Worm (Caenorhabditis elegans) whole organism, L1 larva: Measurements from ENCODE around the gene T20B12.4.

ENCODE experiments used
- C04F5.9 ChIP-seq: sonication (generic microtip); optimal IDR thresholded peaks from 2 replicates; lab custom pipeline; 2016; ENCODE audit warnings: missing genetic modification characterization, missing compliant biosample characterization
- C16A3.4 ChIP-seq: fragments of 150-350 bp; optimal IDR thresholded peaks from 2 replicates; lab custom pipeline; 2014; ENCODE audit warnings: missing biosample characterization, missing genetic modification characterization
- Y116A8C.19 ChIP-seq: sonication (generic microtip); optimal IDR thresholded peaks from 2 replicates; lab custom pipeline; 2016; ENCODE audit warnings: missing compliant biosample characterization, missing genetic modification characterization, borderline replicate concordance
- aha-1 ChIP-seq: fragments of 150-350 bp; optimal IDR thresholded peaks from 2 replicates; lab custom pipeline; 2014; ENCODE audit warnings: missing biosample characterization, missing genetic modification characterization
- alr-1 ChIP-seq: fragments of 200-800 bp; sonication (Bioruptor generic); optimal IDR thresholded peaks from 2 replicates; lab custom pipeline; 2018; ENCODE audit warnings: borderline replicate concordance, mild to moderate bottlenecking, missing genetic modification characterization, missing compliant biosample characterization
- ceh-63 ChIP-seq: fragments of 200-800 bp; sonication (Bioruptor generic); optimal IDR thresholded peaks from 2 replicates; lab custom pipeline; 2018; ENCODE audit warnings: mild to moderate bottlenecking, missing genetic modification characterization, missing compliant biosample characterization
- dpl-1 ChIP-seq, 3 experiments: fragments of 150-350 bp in 2 of 3; sonication (generic microtip) in 1 of 3; optimal IDR thresholded peaks; 2 replicates each; lab custom pipeline; 2014 to 2017; ENCODE audit warnings: missing biosample characterization in 3 of 3, missing genetic modification characterization in 3 of 3, missing genetic modification reagents in 3 of 3
- dsc-1 ChIP-seq: sonication (generic microtip); optimal IDR thresholded peaks from 2 replicates; lab custom pipeline; 2016; ENCODE audit warnings: mild to moderate bottlenecking, missing genetic modification characterization, missing compliant biosample characterization
- efl-1 ChIP-seq, 4 experiments: fragments of 150-350 bp; optimal IDR thresholded peaks in 3 of 4; peaks in 1 of 4; 1 replicate in 1 of 4; 2 replicates in 3 of 4; lab custom pipeline; 2014; ENCODE audit warnings: missing biosample characterization in 2 of 4, missing genetic modification characterization in 2 of 4, missing genetic modification reagents in 2 of 4
- egl-13 ChIP-seq: sonication (generic microtip); optimal IDR thresholded peaks from 2 replicates; lab custom pipeline; 2016; ENCODE audit warnings: missing genotype, missing genetic modification reagents, missing genetic modification characterization, missing compliant biosample characterization
- grh-1 ChIP-seq: fragments of 200-800 bp; sonication (Bioruptor generic); IDR thresholded peaks from 2 replicates; pipeline ENCODE4 v1.3.6; 2022; ENCODE audit warnings: missing genetic modification reagents, missing genetic modification characterization, missing compliant biosample characterization
- hlh-17 ChIP-seq: fragments of 200-800 bp; sonication (Bioruptor generic); optimal IDR thresholded peaks from 2 replicates; lab custom pipeline; 2018; ENCODE audit warnings: missing genetic modification characterization, mild to moderate bottlenecking, missing compliant biosample characterization, moderate library complexity, borderline replicate concordance
- hlh-4 ChIP-seq: sonication (generic microtip); optimal IDR thresholded peaks from 2 replicates; lab custom pipeline; 2016; ENCODE audit warnings: mild to moderate bottlenecking, missing genetic modification characterization, missing compliant biosample characterization
- jun-1 ChIP-seq: fragments of 150-350 bp; optimal IDR thresholded peaks from 2 replicates; lab custom pipeline; 2014; ENCODE audit warnings: missing biosample characterization, missing genetic modification reagents, missing genetic modification characterization
- lin-13 ChIP-seq: fragments of 150-350 bp; optimal IDR thresholded peaks from 2 replicates; lab custom pipeline; 2014; ENCODE audit warnings: missing biosample characterization, missing genetic modification reagents, missing genetic modification characterization
- lin-14 ChIP-seq: fragments of 200-800 bp; sonication (Bioruptor generic); optimal IDR thresholded peaks from 2 replicates; lab custom pipeline; 2018; ENCODE audit warnings: mild to moderate bottlenecking, missing genetic modification characterization, moderate library complexity, missing compliant biosample characterization
- lin-15B ChIP-seq: fragments of 150-350 bp; sonication (generic microtip); optimal IDR thresholded peaks from 3 replicates; lab custom pipeline; 2014; ENCODE audit warnings: missing biosample characterization, missing genetic modification characterization
- lin-39 ChIP-seq: fragments of 150-350 bp; optimal IDR thresholded peaks from 2 replicates; lab custom pipeline; 2014; ENCODE audit warnings: missing biosample characterization, missing genetic modification reagents, missing genetic modification characterization
- lir-3 ChIP-seq: sonication (generic microtip); optimal IDR thresholded peaks from 2 replicates; lab custom pipeline; 2016; ENCODE audit warnings: mild to moderate bottlenecking, missing genetic modification characterization, moderate library complexity, missing compliant biosample characterization; ENCODE audit not compliant: poor library complexity
- lsy-2 ChIP-seq, 2 experiments: fragments of 150-350 bp; optimal IDR thresholded peaks; 2 replicates each; lab custom pipeline; 2014; ENCODE audit warnings: missing biosample characterization in 2 of 2, missing genetic modification characterization in 2 of 2
- mdl-1 ChIP-seq, 2 experiments: fragments of 150-350 bp; optimal IDR thresholded peaks; 2 replicates each; lab custom pipeline; 2014 to 2017; ENCODE audit warnings: missing biosample characterization in 2 of 2, missing genetic modification characterization in 2 of 2, inconsistent platforms in 1 of 2
- mef-2 ChIP-seq: fragments of 150-350 bp; optimal IDR thresholded peaks from 2 replicates; lab custom pipeline; 2014; ENCODE audit warnings: missing biosample characterization, missing genetic modification characterization
- mep-1 ChIP-seq: fragments of 150-350 bp; optimal IDR thresholded peaks from 2 replicates; lab custom pipeline; 2014; ENCODE audit warnings: missing biosample characterization, missing genetic modification characterization
- nhr-19 ChIP-seq: fragments of 200-800 bp; sonication (Bioruptor generic); conservative IDR thresholded peaks from 2 replicates; pipeline ENCODE4 v1.3.6; 2022; ENCODE audit warnings: missing genetic modification characterization, missing compliant biosample characterization
- nhr-20 ChIP-seq: sonication (generic microtip); optimal IDR thresholded peaks from 2 replicates; lab custom pipeline; 2016; ENCODE audit warnings: mild to moderate bottlenecking, missing genetic modification characterization, missing compliant biosample characterization
- nhr-237 ChIP-seq: fragments of 150-350 bp; optimal IDR thresholded peaks from 2 replicates; lab custom pipeline; 2014; ENCODE audit warnings: missing biosample characterization, missing genetic modification characterization
- nhr-28 ChIP-seq: fragments of 150-350 bp; optimal IDR thresholded peaks from 2 replicates; lab custom pipeline; 2014; ENCODE audit warnings: missing biosample characterization, missing genetic modification characterization
- nhr-77 ChIP-seq: fragments of 150-350 bp; optimal IDR thresholded peaks from 2 replicates; lab custom pipeline; 2014; ENCODE audit warnings: missing biosample characterization, missing genetic modification characterization
- nhr-84 ChIP-seq: sonication (generic microtip); optimal IDR thresholded peaks from 2 replicates; lab custom pipeline; 2017; ENCODE audit warnings: missing biosample characterization, missing genetic modification characterization
- nhr-85 ChIP-seq: sonication (generic microtip); peaks from one replicate; lab custom pipeline; 2016; ENCODE audit warnings: missing genetic modification characterization, inconsistent platforms, missing compliant biosample characterization
- nhr-90 ChIP-seq: sonication (generic microtip); optimal IDR thresholded peaks from 2 replicates; lab custom pipeline; 2016; ENCODE audit warnings: mild to moderate bottlenecking, missing genetic modification characterization, missing compliant biosample characterization; ENCODE audit not compliant: poor library complexity
- pag-3 ChIP-seq: sonication (generic microtip); optimal IDR thresholded peaks from 2 replicates; lab custom pipeline; 2017; ENCODE audit warnings: missing genetic modification characterization, mild to moderate bottlenecking, missing compliant biosample characterization, antibody characterized with exemption, borderline replicate concordance; ENCODE audit not compliant: insufficient read depth
- pax-3 ChIP-seq: fragments of 200-800 bp; sonication (Bioruptor generic); optimal IDR thresholded peaks from 2 replicates; lab custom pipeline; 2018; ENCODE audit warnings: mild to moderate bottlenecking, missing genetic modification characterization, moderate library complexity, missing compliant biosample characterization
- skn-1 ChIP-seq: fragments of 150-350 bp; optimal IDR thresholded peaks from 2 replicates; lab custom pipeline; 2014; ENCODE audit warnings: missing biosample characterization, missing genetic modification characterization
- snpc-4 ChIP-seq: fragments of 150-350 bp; optimal IDR thresholded peaks from 2 replicates; lab custom pipeline; 2014; ENCODE audit warnings: missing biosample characterization, missing genetic modification characterization
- sup-37 ChIP-seq: fragments of 200-800 bp; sonication (Bioruptor generic); optimal IDR thresholded peaks from 2 replicates; lab custom pipeline; 2018; ENCODE audit warnings: mild to moderate bottlenecking, missing genetic modification characterization, missing compliant biosample characterization
- tbx-2 ChIP-seq: sonication (generic microtip); optimal IDR thresholded peaks from 2 replicates; lab custom pipeline; 2016; ENCODE audit warnings: missing genetic modification characterization, missing compliant biosample characterization
- tlp-1 ChIP-seq: fragments of 150-350 bp; optimal IDR thresholded peaks from 2 replicates; lab custom pipeline; 2014; ENCODE audit warnings: missing biosample characterization, missing genetic modification characterization
- unc-130 ChIP-seq: fragments of 150-350 bp; optimal IDR thresholded peaks from 2 replicates; lab custom pipeline; 2017; ENCODE audit warnings: missing biosample characterization, missing genetic modification characterization, inconsistent platforms
- unc-30 ChIP-seq: sonication (generic microtip); optimal IDR thresholded peaks from 2 replicates; lab custom pipeline; 2017; ENCODE audit warnings: missing biosample characterization, missing genetic modification characterization
- unc-62 ChIP-seq: fragments of 150-350 bp; optimal IDR thresholded peaks from 2 replicates; lab custom pipeline; 2014; ENCODE audit warnings: missing biosample characterization, missing genetic modification reagents, missing genetic modification characterization
- unc-86 ChIP-seq: sonication (generic microtip); optimal IDR thresholded peaks from 2 replicates; lab custom pipeline; 2016; ENCODE audit warnings: missing genetic modification characterization, missing compliant biosample characterization
- xbp-1 ChIP-seq: sonication (generic microtip); optimal IDR thresholded peaks from 2 replicates; lab custom pipeline; 2016; ENCODE audit warnings: missing genetic modification characterization, missing compliant biosample characterization
- zag-1 ChIP-seq: fragments of 150-350 bp; optimal IDR thresholded peaks from 2 replicates; lab custom pipeline; 2014; ENCODE audit warnings: missing biosample characterization, missing genetic modification characterization
- zip-4 ChIP-seq: fragments of 200-800 bp; sonication (Bioruptor generic); optimal IDR thresholded peaks from 2 replicates; lab custom pipeline; 2018; ENCODE audit warnings: mild to moderate bottlenecking, missing genetic modification characterization, moderate library complexity, missing compliant biosample characterization
- ztf-4 ChIP-seq: fragments of 150-350 bp; optimal IDR thresholded peaks from 2 replicates; lab custom pipeline; 2014; ENCODE audit warnings: missing biosample characterization, missing genetic modification characterization

The T20B12.4 gene

ce11 chrIII:7370569-7370968, 3.1 kb downstream of the T20B12.4 start:
- TF ChIP-seq hlh-17 (GFP tag; lab: Kevin White, UChicago), result no peak
- no peak for TF ChIP-seq ceh-63
- no peak for TF ChIP-seq jun-1 (tag; lab: Kevin White, UChicago)

ce11 chrIII:7373802-7374435, 6.4 kb downstream of the T20B12.4 start:
- no peak for TF ChIP-seq efl-1 (optimal IDR thresholded peaks at IDR 0.05; lab: Kevin White, UChicago)
- TF ChIP-seq efl-1 (GFP tag; optimal IDR thresholded peaks at IDR 0.05 in 1 of 2; lab: Kevin White, UChicago), result peak in 1 of 2 experiments; percentile 78
- TF ChIP-seq unc-62 (GFP tag; lab: Kevin White, UChicago), result no peak

- TF ChIP-seq nhr-77 (tag; lab: Kevin White, UChicago) (no peak), zip-4 (no peak), skn-1 (no peak), mdl-1 (tag; optimal IDR thresholded peaks at IDR 0.05; lab: Kevin White, UChicago) (peak in 1 of 2 experiments; percentile 21), sup-37 (GFP tag; lab: Kevin White, UChicago) (no peak), grh-1 (GFP tag; lab: Robert Waterston, UW) (0 out of 2 replicates have a peak, but pooled peaks have one; percentile 17), tlp-1 (tag; lab: Kevin White, UChicago) (no peak), nhr-85 (tag; lab: Kevin White, UChicago) (no peak), unc-30 (tag; lab: Kevin White, UChicago) (no peak), Y116A8C.19 (no peak), pag-3 (tag; lab: Kevin White, UChicago) (no peak), hlh-17 (GFP tag; lab: Kevin White, UChicago) (no peak), hlh-4 (tag; lab: Kevin White, UChicago) (no peak), snpc-4 (no peak), nhr-237 (no peak), nhr-19 (GFP tag; lab: Robert Waterston, UW) (no peak), mep-1 (tag; lab: Kevin White, UChicago) (peak; percentile 23), unc-86 (tag; lab: Kevin White, UChicago) (no peak), lir-3 (tag; lab: Kevin White, UChicago) (no peak), lin-15B (tag; lab: Kevin White, UChicago) (no peak), lsy-2 (tag; optimal IDR thresholded peaks at IDR 0.05; lab: Kevin White, UChicago) (peak; percentile 13 to 36), jun-1 (tag; lab: Kevin White, UChicago) (no peak), nhr-90 (no peak), zag-1 (tag; lab: Kevin White, UChicago) (no peak), nhr-84 (no peak), nhr-20 (tag; lab: Kevin White, UChicago) (peak; percentile 11), aha-1 (tag; lab: Kevin White, UChicago) (no peak), dpl-1 (GFP tag; optimal IDR thresholded peaks at IDR 0.05; lab: Kevin White, UChicago) (peak in 1 of 3 experiments; percentile 3), mef-2 (no peak), dsc-1 (tag; lab: Kevin White, UChicago) (no peak), lin-13 (peak; percentile 14), ztf-4 (tag; lab: Kevin White, UChicago) (no peak), xbp-1 (tag; lab: Kevin White, UChicago) (no peak), alr-1 (tag; lab: Kevin White, UChicago) (no peak), lin-14 (GFP tag; lab: Kevin White, UChicago) (peak; percentile 56), C16A3.4 (no peak), lin-39 (tag; lab: Kevin White, UChicago) (no peak), nhr-28 (tag; lab: Kevin White, UChicago) (no peak), pax-3 (no peak), egl-13 (tag; lab: Kevin White, UChicago) (no peak), unc-62 (GFP tag; lab: Kevin White, UChicago) (no peak), C04F5.9 (tag; lab: Kevin White, UChicago) (no peak), tbx-2 (tag; lab: Kevin White, UChicago) (no peak), unc-130 (peak; percentile 18)
Measured at ce11 chrIII:7374681-7375271, 7.3 kb downstream of the T20B12.4 start, which contains the start of gene mml-1. Gene mml-1, minus strand, starts transcription at chrIII:7374731.
